Worm (Caenorhabditis elegans) whole organism, L2 larva: Measurements from ENCODE around the gene F38A5.6.

Source experiments
- C34F6.9 ChIP-seq: fragments of 150-350 bp; optimal IDR thresholded peaks from 2 replicates; lab custom pipeline; 2014; ENCODE audit warnings: missing biosample characterization, missing genetic modification characterization
- F13H6.1 ChIP-seq: sonication (generic microtip); optimal IDR thresholded peaks from 2 replicates; lab custom pipeline; 2016; ENCODE audit warnings: missing genetic modification characterization, missing compliant biosample characterization
- R02D3.7 ChIP-seq: fragments of 150-350 bp; optimal IDR thresholded peaks from 2 replicates; lab custom pipeline; 2014; ENCODE audit warnings: missing biosample characterization, missing genetic modification characterization
- Y55F3AM.14 ChIP-seq: fragments of 200-800 bp; sonication (Bioruptor generic); optimal IDR thresholded peaks from 2 replicates; lab custom pipeline; 2018; ENCODE audit warnings: mild to moderate bottlenecking, missing genetic modification characterization, missing compliant biosample characterization
- ZK546.5 ChIP-seq: sonication (generic microtip); optimal IDR thresholded peaks from 2 replicates; lab custom pipeline; 2017; ENCODE audit warnings: missing biosample characterization, missing genetic modification characterization
- alr-1 ChIP-seq: fragments of 150-350 bp; optimal IDR thresholded peaks from 2 replicates; lab custom pipeline; 2014; ENCODE audit warnings: missing biosample characterization, missing genetic modification characterization
- aly-2 ChIP-seq: fragments of 150-350 bp; optimal IDR thresholded peaks from 2 replicates; lab custom pipeline; 2014; ENCODE audit warnings: missing biosample characterization, missing genetic modification characterization
- ama-1 ChIP-seq: fragments of 150-350 bp; optimal IDR thresholded peaks from 2 replicates; lab custom pipeline; 2018; ENCODE audit warnings: inconsistent platforms
- ceh-16 ChIP-seq: fragments of 150-350 bp; optimal IDR thresholded peaks from 2 replicates; lab custom pipeline; 2014; ENCODE audit warnings: missing biosample characterization, missing genetic modification characterization
- ceh-82 ChIP-seq: fragments of 150-350 bp; optimal IDR thresholded peaks from 2 replicates; lab custom pipeline; 2014; ENCODE audit warnings: missing biosample characterization, missing genetic modification characterization
- crh-2 ChIP-seq: sonication (generic microtip); optimal IDR thresholded peaks from 2 replicates; lab custom pipeline; 2017; ENCODE audit warnings: missing biosample characterization, missing genetic modification characterization
- dmd-4 ChIP-seq: sonication (generic microtip); optimal IDR thresholded peaks from 2 replicates; lab custom pipeline; 2017; ENCODE audit warnings: missing biosample characterization, missing genetic modification characterization
- egl-27 ChIP-seq: sonication (generic microtip); optimal IDR thresholded peaks from 3 replicates; lab custom pipeline; 2017; ENCODE audit warnings: missing biosample characterization, missing genetic modification reagents, missing genetic modification characterization
- elt-1 ChIP-seq: fragments of 150-350 bp; optimal IDR thresholded peaks from 2 replicates; lab custom pipeline; 2014; ENCODE audit warnings: missing biosample characterization, missing genetic modification characterization
- fos-1 ChIP-seq: fragments of 150-350 bp; optimal IDR thresholded peaks from 2 replicates; lab custom pipeline; 2014; ENCODE audit warnings: missing biosample characterization, missing genetic modification characterization
- gmeb-1 ChIP-seq: fragments of 150-350 bp; optimal IDR thresholded peaks from 2 replicates; lab custom pipeline; 2014; ENCODE audit warnings: missing biosample characterization, missing genetic modification characterization
- lin-11 ChIP-seq: fragments of 150-350 bp; sonication (generic microtip); optimal IDR thresholded peaks from 2 replicates; lab custom pipeline; 2014; ENCODE audit warnings: missing biosample characterization, missing genetic modification characterization, inconsistent platforms, mixed read lengths
- lin-13 ChIP-seq: fragments of 150-350 bp; optimal IDR thresholded peaks from 2 replicates; lab custom pipeline; 2014; ENCODE audit warnings: missing biosample characterization, missing genetic modification reagents, missing genetic modification characterization
- lin-39 ChIP-seq: fragments of 150-350 bp; optimal IDR thresholded peaks from 2 replicates; lab custom pipeline; 2014; ENCODE audit warnings: missing biosample characterization, missing genetic modification reagents, missing genetic modification characterization
- lsy-2 ChIP-seq, 2 experiments: fragments of 150-350 bp in 1 of 2; sonication (generic microtip) in 1 of 2; optimal IDR thresholded peaks; 2 replicates each; lab custom pipeline; 2014 to 2017; ENCODE audit warnings: missing biosample characterization in 2 of 2, missing genetic modification characterization in 2 of 2
- mab-5 ChIP-seq: fragments of 150-350 bp; optimal IDR thresholded peaks from 2 replicates; lab custom pipeline; 2014; ENCODE audit warnings: missing biosample characterization, missing genetic modification characterization
- mbf-1 ChIP-seq: sonication (generic microtip); optimal IDR thresholded peaks from 2 replicates; lab custom pipeline; 2017; ENCODE audit warnings: missing biosample characterization, missing genetic modification characterization
- mdl-1 ChIP-seq, 2 experiments: fragments of 150-350 bp in 1 of 2; sonication (generic microtip) in 1 of 2; optimal IDR thresholded peaks; 2 replicates each; lab custom pipeline; 2017; ENCODE audit warnings: missing biosample characterization in 2 of 2, missing genetic modification characterization in 2 of 2
- nhr-10 ChIP-seq: sonication (generic microtip); optimal IDR thresholded peaks from 2 replicates; lab custom pipeline; 2017; ENCODE audit warnings: missing biosample characterization, missing genetic modification characterization
- nhr-12 ChIP-seq: fragments of 150-350 bp; optimal IDR thresholded peaks from 2 replicates; lab custom pipeline; 2014; ENCODE audit warnings: missing biosample characterization, missing genetic modification characterization
- nhr-21 ChIP-seq: fragments of 150-350 bp; optimal IDR thresholded peaks from 2 replicates; lab custom pipeline; 2014; ENCODE audit warnings: missing biosample characterization, missing genetic modification characterization
- nhr-23 ChIP-seq: fragments of 150-350 bp; optimal IDR thresholded peaks from 2 replicates; lab custom pipeline; 2014; ENCODE audit warnings: missing biosample characterization, missing genetic modification reagents, missing genetic modification characterization
- nhr-237 ChIP-seq: fragments of 150-350 bp; optimal IDR thresholded peaks from 2 replicates; lab custom pipeline; 2014; ENCODE audit warnings: missing biosample characterization, missing genetic modification characterization
- nhr-25 ChIP-seq: fragments of 150-350 bp; sonication (generic microtip); optimal IDR thresholded peaks from 3 replicates; lab custom pipeline; 2014; ENCODE audit warnings: missing biosample characterization, missing genetic modification characterization
- nhr-6 ChIP-seq: fragments of 150-350 bp; optimal IDR thresholded peaks from 2 replicates; lab custom pipeline; 2014; ENCODE audit warnings: missing biosample characterization, missing genetic modification characterization
- sem-4 ChIP-seq: fragments of 150-350 bp; optimal IDR thresholded peaks from 2 replicates; lab custom pipeline; 2014; ENCODE audit warnings: missing biosample characterization, missing genetic modification reagents, missing genetic modification characterization
- sma-3 ChIP-seq: sonication (generic microtip); optimal IDR thresholded peaks from 2 replicates; lab custom pipeline; 2016; ENCODE audit warnings: missing genetic modification reagents, missing genetic modification characterization, missing compliant biosample characterization
- sma-9 ChIP-seq, 2 experiments: fragments of 150-350 bp in 1 of 2; sonication (generic microtip) in 1 of 2; optimal IDR thresholded peaks; 2 replicates each; lab custom pipeline; 2014 to 2016; ENCODE audit warnings: missing genetic modification characterization in 2 of 2, mild to moderate bottlenecking in 1 of 2, missing biosample characterization in 1 of 2, missing compliant biosample characterization in 1 of 2, missing genetic modification reagents in 1 of 2, moderate library complexity in 1 of 2
- snpc-4 ChIP-seq: fragments of 150-350 bp; optimal IDR thresholded peaks from 2 replicates; lab custom pipeline; 2014; ENCODE audit warnings: missing biosample characterization, missing genetic modification characterization
- unc-55 ChIP-seq: fragments of 150-350 bp; sonication (generic microtip); optimal IDR thresholded peaks from 3 replicates; lab custom pipeline; 2014; ENCODE audit warnings: missing biosample characterization, missing genetic modification reagents, missing genetic modification characterization
- unc-62 ChIP-seq: fragments of 150-350 bp; optimal IDR thresholded peaks from 2 replicates; lab custom pipeline; 2014; ENCODE audit warnings: missing biosample characterization, missing genetic modification reagents, missing genetic modification characterization
- zag-1 ChIP-seq: fragments of 150-350 bp; optimal IDR thresholded peaks from 2 replicates; lab custom pipeline; 2014; ENCODE audit warnings: missing biosample characterization, missing genetic modification characterization
- ztf-1 ChIP-seq: fragments of 200-800 bp; sonication (Bioruptor generic); conservative IDR thresholded peaks from 2 replicates; pipeline ENCODE4 v1.3.6; 2022; ENCODE audit warnings: missing genetic modification characterization, missing compliant biosample characterization
- ztf-11 ChIP-seq: sonication (generic microtip); optimal IDR thresholded peaks from 2 replicates; lab custom pipeline; 2017; ENCODE audit warnings: missing biosample characterization, missing genetic modification characterization
- ztf-4 ChIP-seq: fragments of 150-350 bp; optimal IDR thresholded peaks from 2 replicates; lab custom pipeline; 2014; ENCODE audit warnings: missing biosample characterization, missing genetic modification characterization

The F38A5.6 gene

ce11 chrIV:6639880-6640279 is 42.7 kb upstream of the F38A5.6 start, which contains the start of gene C01B10.6:
Gene C01B10.6, plus strand, starts transcription at chrIV:6640180.
- TF ChIP-seq sma-9 (GFP tag; optimal IDR thresholded peaks at IDR 0.05; lab: Kevin White, UChicago): no peak
- no peak for TF ChIP-seq sma-9 (tag; optimal IDR thresholded peaks at IDR 0.05; lab: Kevin White, UChicago)
- peak; percentile 4 for TF ChIP-seq fos-1 (tag; lab: Kevin White, UChicago)
- no peak for TF ChIP-seq Y55F3AM.14 (GFP tag; lab: Kevin White, UChicago)
- TF ChIP-seq ceh-82 (tag; lab: Kevin White, UChicago): no peak

- TF ChIP-seq dmd-4 (tag; lab: Kevin White, UChicago): no peak
- TF ChIP-seq elt-1 (tag; lab: Kevin White, UChicago): no peak
- no peak for TF ChIP-seq C34F6.9 (tag; lab: Kevin White, UChicago)
- TF ChIP-seq ceh-16: no peak
- no peak for TF ChIP-seq ztf-11 (tag; lab: Kevin White, UChicago)
- TF ChIP-seq unc-62 (GFP tag; lab: Kevin White, UChicago): no peak
- TF ChIP-seq R02D3.7 (tag; lab: Kevin White, UChicago): no peak
- TF ChIP-seq mab-5: no peak
- no peak for TF ChIP-seq nhr-21 (tag; lab: Kevin White, UChicago)
- no peak for TF ChIP-seq F13H6.1 (tag; lab: Kevin White, UChicago)
These were observed 41.1 kb upstream of the F38A5.6 start, which contains the start of gene C01B10.7 for ce11 chrIV:6638256-6638655. Gene C01B10.7, plus strand, starts transcription at chrIV:6638556.

DNA sequence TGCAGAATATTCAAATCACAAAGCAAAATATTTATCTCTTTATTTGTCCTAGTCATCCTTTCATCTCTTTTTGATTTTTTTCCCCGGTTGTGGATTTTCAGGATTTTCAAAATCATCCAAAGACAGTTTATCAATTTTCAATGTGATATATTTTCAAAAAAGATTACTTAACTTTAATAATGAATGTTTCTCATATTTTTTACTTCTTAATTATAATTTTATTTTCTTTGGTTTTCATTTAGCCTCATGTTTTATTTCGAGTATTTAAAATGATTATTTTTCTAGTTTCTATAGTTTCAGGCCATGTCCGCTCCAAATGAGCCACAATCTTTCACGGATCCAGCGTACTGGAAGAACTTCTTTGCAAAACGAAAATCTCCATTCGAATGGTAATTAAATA is 37.6 kb upstream of the F38A5.6 start, which contains the start of gene metl-13:
metl-13 (plus strand) TSS at position 301 of the 400 bp plus-strand sequence.
- no peak for TF ChIP-seq Y55F3AM.14 (GFP tag; lab: Kevin White, UChicago)
- no peak for TF ChIP-seq mdl-1 (tag; optimal IDR thresholded peaks at IDR 0.05; lab: Kevin White, UChicago)
- no peak for TF ChIP-seq nhr-21 (tag; lab: Kevin White, UChicago)
- no peak for TF ChIP-seq zag-1
- TF ChIP-seq sem-4 (tag; lab: Kevin White, UChicago): no peak
- no peak for TF ChIP-seq aly-2
- no peak for TF ChIP-seq crh-2 (tag; lab: Kevin White, UChicago)
- TF ChIP-seq ztf-1 (GFP tag; lab: Robert Waterston, UW): no peak
- no peak for TF ChIP-seq egl-27 (tag; lab: Kevin White, UChicago)
- TF ChIP-seq ztf-4 (tag; lab: Kevin White, UChicago): no peak
- no peak for TF ChIP-seq nhr-237 (tag; lab: Kevin White, UChicago)
- TF ChIP-seq dmd-4 (tag; lab: Kevin White, UChicago): no peak
- TF ChIP-seq mab-5: no peak
- TF ChIP-seq nhr-25 (tag; lab: Kevin White, UChicago): no peak
- TF ChIP-seq ceh-82 (tag; lab: Kevin White, UChicago): no peak
- no peak for TF ChIP-seq ceh-16
- TF ChIP-seq, all 48 proteins: peak for 0

ce11 chrIV:6631704-6632272 is 34.6 kb upstream of the F38A5.6 start, which contains the start of the genes cest-5.1 and C01B10.9:
Gene cest-5.1, minus strand, starts transcription at chrIV:6631754.
Gene C01B10.9, plus strand, starts transcription at chrIV:6632222.
- no peak for TF ChIP-seq mbf-1 (tag; lab: Kevin White, UChicago)
- TF ChIP-seq snpc-4 (tag; lab: Kevin White, UChicago): no peak
- no peak for TF ChIP-seq nhr-10 (tag; lab: Kevin White, UChicago)
- peak; percentile 33 for TF ChIP-seq lin-11 (tag; lab: Kevin White, UChicago)
- TF ChIP-seq lsy-2 (tag; optimal IDR thresholded peaks at IDR 0.05; lab: Kevin White, UChicago): peak; percentile 59 to 81
- peak; percentile 94 for TF ChIP-seq gmeb-1
- no peak for TF ChIP-seq nhr-23 (tag; lab: Kevin White, UChicago)
- TF ChIP-seq lin-39 (tag; lab: Kevin White, UChicago): no peak
- peak; percentile 27 for TF ChIP-seq mab-5
- TF ChIP-seq F13H6.1 (tag; lab: Kevin White, UChicago): peak; percentile 74
- peak; percentile 85 for TF ChIP-seq unc-55 (GFP tag; lab: Kevin White, UChicago)
- TF ChIP-seq ceh-82 (tag; lab: Kevin White, UChicago): no peak
- peak; percentile 69 for TF ChIP-seq lin-13 (GFP tag; lab: Kevin White, UChicago)
- peak; percentile 32 for TF ChIP-seq nhr-21 (tag; lab: Kevin White, UChicago)
- TF ChIP-seq elt-1 (tag; lab: Kevin White, UChicago): no peak
- TF ChIP-seq sma-3 (GFP tag; lab: Kevin White, UChicago): peak; percentile 80
- TF ChIP-seq crh-2 (tag; lab: Kevin White, UChicago): peak; percentile 61
- TF ChIP-seq ZK546.5 (tag; lab: Kevin White, UChicago): no peak
- peak; percentile 82 for TF ChIP-seq sma-9 (GFP tag; optimal IDR thresholded peaks at IDR 0.05; lab: Kevin White, UChicago)
- TF ChIP-seq sma-9 (tag; optimal IDR thresholded peaks at IDR 0.05; lab: Kevin White, UChicago): no peak
- TF ChIP-seq fos-1 (tag; lab: Kevin White, UChicago): peak; percentile 6
- no peak for TF ChIP-seq nhr-12 (tag; lab: Kevin White, UChicago)
- TF ChIP-seq sem-4 (tag; lab: Kevin White, UChicago): no peak
- no peak for TF ChIP-seq aly-2
- peak; percentile 63 for TF ChIP-seq C34F6.9 (tag; lab: Kevin White, UChicago)
- TF ChIP-seq R02D3.7 (tag; lab: Kevin White, UChicago): peak; percentile 11
- TF ChIP-seq nhr-6: no peak
- TF ChIP-seq alr-1 (tag; lab: Kevin White, UChicago): no peak
- TF ChIP-seq ama-1 (lab: Kevin White, UChicago): no peak
